Fruit fly (Drosophila melanogaster): ENCODE measurements around the gene Cby.

Gene Cby

DNA sequence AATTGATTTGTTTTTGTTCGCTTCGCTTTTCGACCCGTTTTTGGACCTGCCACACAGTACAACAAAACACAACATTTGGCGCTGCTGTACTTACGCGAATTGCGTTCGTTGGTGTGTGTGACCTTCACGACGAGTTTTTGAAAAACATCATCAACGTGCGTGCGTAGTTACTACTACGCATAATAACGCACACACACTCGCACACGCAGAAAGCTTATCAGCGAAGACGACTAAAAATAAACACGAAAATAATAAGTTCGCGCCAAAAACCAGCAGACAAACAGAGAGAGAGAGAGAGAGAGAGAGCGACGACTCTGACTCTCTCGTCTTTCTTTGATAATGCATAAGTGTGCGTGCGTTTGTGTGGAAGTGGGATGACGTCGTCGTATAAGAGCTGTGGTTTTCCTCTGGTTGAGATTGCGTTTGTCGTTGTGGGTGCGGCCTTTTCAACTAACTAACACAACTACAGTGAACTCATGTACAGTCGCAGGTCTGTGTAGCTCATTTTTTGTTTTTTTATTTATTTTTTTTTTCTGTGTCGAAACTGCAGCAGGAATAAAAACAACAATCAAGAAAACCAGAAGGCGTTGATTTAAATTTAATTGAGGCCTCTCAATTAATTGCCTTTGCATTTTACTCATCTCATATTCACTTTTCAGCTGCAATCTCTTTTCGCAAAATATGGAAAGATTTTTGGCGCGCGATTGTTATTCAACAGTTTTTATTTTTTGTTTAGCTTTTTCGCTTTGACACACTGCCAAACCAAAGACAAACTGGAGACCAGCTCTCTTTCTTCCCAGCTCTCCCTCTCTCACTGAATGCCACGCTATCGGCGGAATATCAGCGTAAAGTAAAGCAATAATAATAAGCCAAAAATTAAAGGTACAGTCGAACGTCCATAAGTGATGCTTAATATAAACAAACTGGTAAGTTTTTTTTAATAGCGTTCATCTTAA lies 13.9 kb upstream of the Cby start:
- TF ChIP-seq pan (optimal IDR thresholded peaks at IDR 0.05), result no peak
- peak; percentile 31 for TF ChIP-seq CG8478 (optimal IDR thresholded peaks at IDR 0.05)

DNA sequence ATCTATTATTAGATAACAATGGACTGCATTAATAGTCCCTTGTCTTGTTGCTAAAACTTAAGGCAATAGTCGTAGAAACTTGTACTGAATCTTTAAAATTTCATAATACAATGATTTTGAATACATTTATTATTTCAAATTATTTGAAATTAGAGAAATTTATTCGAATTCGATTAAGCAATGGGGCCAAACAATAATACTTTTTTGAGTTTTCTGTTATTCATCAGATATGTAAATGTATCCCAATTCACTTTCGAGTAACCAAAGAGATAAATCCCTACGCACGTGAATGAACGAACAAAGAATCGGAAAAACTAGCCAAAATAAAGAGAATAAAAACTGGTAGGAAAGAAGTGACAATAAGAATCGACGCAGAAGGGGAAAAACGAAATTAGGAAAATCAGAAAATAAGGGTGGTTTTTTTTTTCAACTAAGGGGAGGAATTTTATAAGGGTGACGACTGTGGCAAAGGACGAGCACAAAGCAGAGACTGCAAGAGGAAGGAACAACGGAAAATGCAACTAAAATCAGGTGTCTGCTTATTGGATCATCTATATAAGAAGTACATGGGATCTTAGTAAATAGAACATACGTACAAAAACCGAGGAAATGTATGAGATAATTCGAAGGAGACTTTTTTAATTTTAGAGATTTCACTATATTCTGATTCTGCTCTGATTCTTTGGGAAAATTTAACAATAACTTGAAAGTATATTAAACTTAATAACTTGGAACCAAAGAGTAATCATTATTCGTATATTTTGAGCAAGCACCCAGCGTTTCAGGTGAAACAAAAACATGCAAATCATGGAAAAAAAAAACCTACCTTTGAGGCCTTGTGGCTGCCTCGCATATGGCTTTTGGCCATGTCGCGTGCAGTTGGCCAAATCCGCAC lies 13.0 kb upstream of the Cby start:
- TF ChIP-seq psq (optimal IDR thresholded peaks at IDR 0.05) (no peak), EcR (GFP tag; optimal IDR thresholded peaks at IDR 0.05) (no peak), pan (optimal IDR thresholded peaks at IDR 0.05) (no peak), usp (GFP tag; optimal IDR thresholded peaks at IDR 0.05) (no peak), Dll (optimal IDR thresholded peaks at IDR 0.05) (no peak), CG8478 (optimal IDR thresholded peaks at IDR 0.05) (no peak)

DNA sequence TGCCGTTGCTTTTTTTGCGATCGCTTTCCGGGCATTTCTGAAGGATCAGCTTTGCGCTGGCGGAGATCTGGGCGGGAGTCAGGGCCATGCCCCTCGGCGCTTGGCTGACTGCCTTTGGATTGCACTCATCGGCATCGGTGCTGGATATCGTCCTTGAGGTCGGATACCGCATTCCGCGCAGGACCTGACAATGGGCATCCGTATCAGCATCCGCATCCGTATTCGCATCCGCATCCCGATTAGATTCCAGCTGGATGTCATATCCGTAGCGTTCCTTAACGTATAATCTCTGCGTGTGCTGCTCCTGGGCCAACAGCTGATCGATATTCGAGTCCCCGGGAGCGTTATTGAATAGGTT lies 12.4 kb upstream of the Cby start:
- TF ChIP-seq usp (GFP tag; optimal IDR thresholded peaks at IDR 0.05) (no peak), Dll (optimal IDR thresholded peaks at IDR 0.05) (no peak), psq (optimal IDR thresholded peaks at IDR 0.05) (no peak), CG8478 (optimal IDR thresholded peaks at IDR 0.05) (no peak), pan (optimal IDR thresholded peaks at IDR 0.05) (no peak), EcR (GFP tag; optimal IDR thresholded peaks at IDR 0.05) (no peak)

DNA sequence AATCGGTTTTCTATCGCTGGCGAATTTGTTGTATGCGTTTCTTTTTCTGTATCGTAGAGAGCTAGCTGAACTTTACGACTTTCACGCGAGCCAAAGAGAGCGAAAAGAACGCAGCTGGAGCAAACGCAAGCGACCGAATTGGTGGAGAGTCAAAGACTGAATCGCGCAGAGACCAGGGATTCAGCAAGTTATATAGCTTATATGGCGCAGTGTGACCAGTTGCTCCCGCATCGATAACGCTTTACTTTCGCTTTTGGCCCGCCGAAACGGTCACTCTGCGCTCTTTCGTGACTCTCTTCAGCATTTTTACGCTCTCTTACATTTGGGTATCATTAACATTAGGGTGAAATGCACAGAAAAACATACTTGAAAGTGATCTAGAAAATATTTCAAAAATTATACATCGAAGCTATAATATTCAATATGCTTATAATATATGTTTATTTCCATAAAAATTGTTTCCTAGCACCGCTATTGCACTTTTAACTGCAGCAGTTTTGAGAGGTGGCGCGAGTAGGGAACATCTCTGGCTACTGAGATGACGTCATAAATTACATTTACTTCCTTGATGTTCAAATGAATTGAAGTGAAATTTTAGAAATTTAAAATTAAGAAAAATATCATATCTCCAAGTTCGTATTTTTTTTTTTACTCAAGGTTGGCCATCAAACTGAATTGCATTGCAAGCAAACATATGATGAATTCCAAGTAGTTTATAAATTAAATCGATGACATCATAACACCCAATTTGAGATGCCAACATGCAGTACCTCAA lies 11.5 kb upstream of the Cby start, which contains the start of gene glec:
TSS of gene glec (minus strand) at position 169 of the 775 bp plus-strand sequence.
- TF ChIP-seq Dll (optimal IDR thresholded peaks at IDR 0.05) (no peak), pan (optimal IDR thresholded peaks at IDR 0.05) (no peak), EcR (GFP tag; optimal IDR thresholded peaks at IDR 0.05) (no peak), CG8478 (optimal IDR thresholded peaks at IDR 0.05) (no peak)

DNA sequence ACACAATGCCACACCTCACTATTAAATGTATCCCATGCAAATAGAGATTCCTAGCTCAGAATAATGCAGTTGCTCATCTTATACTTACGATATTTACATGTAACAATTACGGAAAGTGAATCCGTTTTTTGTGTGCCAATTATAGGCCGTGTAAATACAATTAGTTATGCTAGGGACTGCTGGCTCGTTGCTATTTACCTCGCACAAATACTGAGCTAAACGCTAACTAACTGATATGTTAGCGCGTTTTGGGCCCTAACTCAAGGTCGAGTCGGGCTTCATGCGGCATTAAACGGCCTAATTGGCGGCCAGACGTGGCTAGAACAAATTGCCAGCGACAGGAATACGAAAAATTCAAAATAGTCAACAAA lies 10.9 kb upstream of the Cby start:
- TF ChIP-seq CG8478 (optimal IDR thresholded peaks at IDR 0.05) (no peak), psq (optimal IDR thresholded peaks at IDR 0.05) (no peak)

DNA sequence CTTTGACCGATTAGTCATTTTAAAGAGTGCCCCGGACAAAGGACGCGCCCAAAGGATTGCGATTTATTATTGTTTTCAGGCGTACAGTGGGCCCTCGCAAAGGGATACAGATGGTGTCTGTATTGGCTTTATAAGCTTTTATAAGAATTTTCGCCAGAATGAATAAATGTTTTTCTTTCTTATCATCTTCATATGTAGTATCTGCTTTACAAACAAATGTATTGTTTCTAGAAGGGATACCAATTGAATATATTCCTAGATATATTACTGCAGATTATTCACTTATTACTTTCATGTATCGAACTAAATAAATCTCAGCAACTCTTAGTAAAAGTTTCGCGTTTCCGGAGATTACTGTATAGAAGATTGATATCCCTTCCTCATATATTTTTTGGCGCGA lies 10.3 kb upstream of the Cby start:
- TF ChIP-seq CG8478 (optimal IDR thresholded peaks at IDR 0.05) (no peak), EcR (GFP tag; optimal IDR thresholded peaks at IDR 0.05) (no peak), Dll (optimal IDR thresholded peaks at IDR 0.05) (no peak), usp (GFP tag; optimal IDR thresholded peaks at IDR 0.05) (no peak), psq (optimal IDR thresholded peaks at IDR 0.05) (no peak), pan (optimal IDR thresholded peaks at IDR 0.05) (no peak)

DNA sequence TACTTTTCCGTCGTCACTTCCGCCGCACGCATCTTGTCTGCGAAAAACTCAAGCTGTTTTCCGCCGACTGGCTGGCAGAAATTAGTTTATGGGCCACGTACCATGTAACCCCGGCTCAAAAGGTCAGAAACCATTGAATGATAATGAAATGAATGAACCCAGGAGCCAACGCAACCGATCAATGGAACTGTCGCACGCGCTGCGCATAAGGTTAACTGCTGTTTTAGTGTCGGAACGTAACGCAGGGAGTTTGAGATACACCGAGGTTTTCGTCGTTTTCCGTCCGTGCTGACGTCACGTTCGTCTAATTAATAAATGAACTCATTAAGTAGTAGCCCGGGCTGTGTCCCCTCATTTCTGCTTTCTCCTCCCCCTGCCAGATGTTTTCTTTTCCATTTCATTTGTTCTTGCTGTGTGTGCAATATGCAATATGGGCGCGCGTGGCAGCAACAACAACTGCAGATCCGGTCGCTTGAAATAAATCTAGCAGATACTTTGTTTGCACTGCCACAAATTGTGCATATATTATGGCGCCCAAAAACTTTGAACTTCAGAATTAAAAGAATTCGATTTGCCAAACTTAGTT lies 9.4 kb upstream of the Cby start:
- TF ChIP-seq pan (optimal IDR thresholded peaks at IDR 0.05) (no peak), CG8478 (optimal IDR thresholded peaks at IDR 0.05) (no peak), Dll (optimal IDR thresholded peaks at IDR 0.05) (no peak), psq (optimal IDR thresholded peaks at IDR 0.05) (no peak), usp (GFP tag; optimal IDR thresholded peaks at IDR 0.05) (no peak)

DNA sequence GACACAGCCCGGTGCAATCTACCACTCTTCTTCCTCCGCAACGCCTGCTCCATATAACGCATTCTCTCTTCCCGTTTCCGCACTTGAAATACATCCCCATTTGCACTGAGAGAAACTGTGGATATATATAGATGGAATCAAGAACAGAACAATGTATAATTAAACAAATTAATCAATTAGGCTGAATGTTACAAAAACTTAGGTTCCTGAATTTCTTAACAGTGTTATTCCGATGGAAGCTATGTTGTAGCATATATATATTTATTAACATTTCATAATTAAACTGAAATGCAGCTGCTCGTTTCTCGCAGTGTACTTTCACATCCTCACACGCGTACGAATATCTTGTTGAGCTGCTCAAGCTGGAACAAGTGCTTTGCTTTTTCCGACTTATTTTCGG lies 8.3 kb upstream of the Cby start:
- TF ChIP-seq usp (GFP tag; optimal IDR thresholded peaks at IDR 0.05) (no peak), CG8478 (optimal IDR thresholded peaks at IDR 0.05) (no peak), EcR (GFP tag; optimal IDR thresholded peaks at IDR 0.05) (no peak), Dll (optimal IDR thresholded peaks at IDR 0.05) (no peak), pan (optimal IDR thresholded peaks at IDR 0.05) (no peak), psq (optimal IDR thresholded peaks at IDR 0.05) (no peak)

DNA sequence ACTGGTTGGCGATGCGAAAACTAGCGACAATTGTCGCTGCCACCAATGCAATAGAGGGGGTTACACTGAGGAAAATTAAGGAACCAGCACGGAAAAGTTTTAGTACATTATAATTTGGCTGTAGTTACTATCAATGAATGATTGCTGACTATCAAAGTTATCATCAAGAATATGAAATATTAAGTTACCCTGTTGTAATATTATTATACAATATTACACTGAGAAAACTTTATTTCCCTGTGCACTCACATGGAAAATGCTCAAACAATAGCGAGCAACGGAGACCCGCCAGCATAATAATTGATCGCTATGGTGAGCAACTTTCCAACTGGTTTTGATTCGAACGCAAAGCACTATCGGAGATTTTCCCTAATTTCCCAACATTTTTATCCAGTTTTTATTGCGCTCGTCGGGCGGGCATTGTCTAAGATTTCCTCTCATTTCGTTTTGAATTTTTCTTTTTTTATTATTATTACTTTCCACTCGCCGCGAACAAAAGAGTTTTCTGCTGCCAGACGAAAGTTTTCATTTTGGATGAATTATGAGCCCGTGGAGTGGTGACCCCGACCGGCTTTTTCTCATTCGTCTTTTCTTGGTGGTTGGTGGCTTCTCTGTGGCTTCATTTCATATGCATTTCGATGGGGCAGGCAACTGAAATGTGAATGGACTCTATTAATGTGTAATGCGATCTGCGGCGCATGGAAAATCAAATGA lies 5.5 kb upstream of the Cby start:
- TF ChIP-seq CG8478 (optimal IDR thresholded peaks at IDR 0.05) (no peak), pan (optimal IDR thresholded peaks at IDR 0.05) (no peak), usp (GFP tag; optimal IDR thresholded peaks at IDR 0.05) (no peak), Dll (optimal IDR thresholded peaks at IDR 0.05) (no peak)

DNA sequence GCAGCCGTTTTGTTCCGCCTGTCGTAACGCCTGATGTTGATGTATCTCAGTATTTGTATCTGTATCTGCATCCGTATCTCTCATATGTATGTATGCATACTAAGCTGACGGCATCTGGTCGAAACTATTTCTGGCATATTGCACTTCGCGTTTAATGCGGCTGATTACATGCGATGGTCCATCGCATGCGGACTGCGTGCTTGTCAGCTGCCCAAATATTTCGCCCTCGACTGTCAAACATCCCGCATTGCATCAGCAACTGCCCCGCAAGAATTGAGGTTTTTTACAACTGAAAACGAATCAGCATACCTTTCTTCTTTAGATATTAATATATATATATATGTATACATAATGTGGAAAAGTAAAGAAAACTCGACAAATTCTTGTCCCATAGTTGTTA lies 4.9 kb upstream of the Cby start:
- no peak for TF ChIP-seq usp (GFP tag; optimal IDR thresholded peaks at IDR 0.05)
- no peak for TF ChIP-seq EcR (GFP tag; optimal IDR thresholded peaks at IDR 0.05)
- no peak for TF ChIP-seq CG8478 (optimal IDR thresholded peaks at IDR 0.05)
- no peak for TF ChIP-seq psq (optimal IDR thresholded peaks at IDR 0.05)

DNA sequence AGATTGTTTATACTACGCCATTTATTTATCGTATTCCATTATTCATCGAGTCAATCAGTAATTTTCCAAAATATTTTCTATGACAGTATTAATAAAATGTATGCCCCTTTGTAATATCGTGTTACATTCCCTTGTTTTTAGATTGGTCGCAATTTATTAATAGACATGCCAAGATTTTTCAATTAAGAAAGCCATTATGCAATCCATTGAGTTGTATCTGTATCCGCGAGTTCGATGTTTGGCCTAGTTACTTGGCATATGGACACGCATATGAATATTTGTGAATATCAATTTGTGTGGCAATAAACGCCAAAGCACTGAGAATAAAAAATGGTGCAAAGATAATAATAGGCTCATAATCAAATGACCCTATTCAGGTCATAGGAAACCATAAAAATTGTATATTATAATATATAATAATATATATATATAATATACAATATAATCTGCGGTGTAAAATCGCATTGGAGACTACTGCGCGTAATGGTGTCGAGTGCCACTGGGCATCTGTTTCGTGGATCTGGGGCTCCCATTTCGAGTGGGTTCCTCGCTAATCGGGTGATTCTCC lies 3.9 kb upstream of the Cby start:
- no peak for TF ChIP-seq EcR (GFP tag; optimal IDR thresholded peaks at IDR 0.05)
- no peak for TF ChIP-seq CG8478 (optimal IDR thresholded peaks at IDR 0.05)
- no peak for TF ChIP-seq Dll (optimal IDR thresholded peaks at IDR 0.05)
- no peak for TF ChIP-seq usp (GFP tag; optimal IDR thresholded peaks at IDR 0.05)
- no peak for TF ChIP-seq pan (optimal IDR thresholded peaks at IDR 0.05)
- TF ChIP-seq psq (optimal IDR thresholded peaks at IDR 0.05), result no peak

All from whole organism.